Fruit fly (Drosophila melanogaster) whole organism, prepupa: Measurements from ENCODE around the gene RpL24-like.

Source experiments
- CG10631 ChIP-seq: fragments of 200-800 bp; sonication (Bioruptor generic); optimal IDR thresholded peaks from 2 replicates; lab custom pipeline; 2016; ENCODE audit warnings: missing biosample characterization, missing genetic modification characterization
- CG11294 ChIP-seq: fragments of 200-800 bp; sonication (Bioruptor generic); IDR thresholded peaks from 2 replicates; pipeline ENCODE4 v1.3.6; 2022; ENCODE audit warnings: missing biosample characterization, missing genetic modification characterization
- CG11762 ChIP-seq: fragments of 200-800 bp; sonication (Bioruptor generic); optimal IDR thresholded peaks from 3 replicates; lab custom pipeline; 2016; ENCODE audit warnings: missing biosample characterization, missing genetic modification characterization; ENCODE audit not compliant: insufficient read depth
- CG11902 ChIP-seq: fragments of 200-800 bp; sonication (Bioruptor generic); optimal IDR thresholded peaks from 3 replicates; lab custom pipeline; 2016; ENCODE audit warnings: missing biosample characterization, missing genetic modification characterization
- CG15336 ChIP-seq: fragments of 200-800 bp; sonication (Bioruptor generic); IDR thresholded peaks from 2 replicates; pipeline ENCODE4 v1.3.6; 2022; ENCODE audit warnings: missing biosample characterization, missing genetic modification characterization
- CG1621 ChIP-seq: fragments of 200-800 bp; sonication (Bioruptor generic); optimal IDR thresholded peaks from 3 replicates; lab custom pipeline; 2018; ENCODE audit warnings: missing biosample characterization, mild to moderate bottlenecking, missing genetic modification characterization
- CG16779 ChIP-seq: fragments of 200-800 bp; sonication (Bioruptor generic); optimal IDR thresholded peaks from 3 replicates; lab custom pipeline; 2017; ENCODE audit warnings: missing biosample characterization, mild to moderate bottlenecking, missing genetic modification characterization
- CG3032 ChIP-seq: fragments of 200-800 bp; optimal IDR thresholded peaks from 2 replicates; lab custom pipeline; 2019; ENCODE audit warnings: missing biosample characterization, mild to moderate bottlenecking, missing genetic modification characterization, moderate library complexity
- CG31627 ChIP-seq: fragments of 200-800 bp; sonication (Bioruptor generic); optimal IDR thresholded peaks from 3 replicates; lab custom pipeline; 2016; ENCODE audit warnings: missing biosample characterization, missing genetic modification characterization
- CG32006 ChIP-seq: fragments of 200-800 bp; sonication (Bioruptor generic); optimal IDR thresholded peaks from 3 replicates; lab custom pipeline; 2017; ENCODE audit warnings: missing biosample characterization, mild to moderate bottlenecking, missing genetic modification characterization
- CG34406 ChIP-seq: fragments of 200-800 bp; sonication (Bioruptor generic); optimal IDR thresholded peaks from 3 replicates; lab custom pipeline; 2016; ENCODE audit warnings: missing biosample characterization, missing genetic modification characterization
- CG6163 ChIP-seq: fragments of 200-800 bp; sonication (Bioruptor generic); IDR thresholded peaks from 3 replicates; pipeline ENCODE4 v1.3.6; 2022; ENCODE audit warnings: missing biosample characterization, missing genetic modification characterization
- CG6854 ChIP-seq: fragments of 200-800 bp; sonication (Bioruptor generic); optimal IDR thresholded peaks from 2 replicates; lab custom pipeline; 2017; ENCODE audit warnings: missing biosample characterization, mild to moderate bottlenecking, missing genetic modification characterization
- CG8319 ChIP-seq: fragments of 200-800 bp; sonication (Bioruptor generic); optimal IDR thresholded peaks from 3 replicates; lab custom pipeline; 2016; ENCODE audit warnings: missing biosample characterization, missing genetic modification characterization
- CG8632 ChIP-seq: fragments of 200-800 bp; sonication (Bioruptor generic); optimal IDR thresholded peaks from 3 replicates; lab custom pipeline; 2016; ENCODE audit warnings: missing biosample characterization, missing genetic modification characterization
- CG9139 ChIP-seq: fragments of 200-800 bp; sonication (Bioruptor generic); optimal IDR thresholded peaks from 3 replicates; lab custom pipeline; 2017; ENCODE audit warnings: missing biosample characterization, mild to moderate bottlenecking, missing genetic modification characterization
- Eip75B ChIP-seq: fragments of 200-800 bp; sonication (Bioruptor generic); optimal IDR thresholded peaks from 3 replicates; lab custom pipeline; 2016; ENCODE audit warnings: missing biosample characterization, missing genetic modification characterization
- Eip78C ChIP-seq: fragments of 200-800 bp; sonication (Bioruptor generic); peaks from one replicate; lab custom pipeline; 2016; ENCODE audit warnings: missing biosample characterization, missing genetic modification characterization
- Ets21C ChIP-seq: fragments of 200-800 bp; sonication (Bioruptor generic); optimal IDR thresholded peaks from 3 replicates; lab custom pipeline; 2016; ENCODE audit warnings: missing biosample characterization, missing genetic modification characterization
- Ets96B ChIP-seq: fragments of 200-800 bp; optimal IDR thresholded peaks from 2 replicates; lab custom pipeline; 2019; ENCODE audit warnings: missing biosample characterization, mild to moderate bottlenecking, missing genetic modification characterization, moderate library complexity
- Hr39 ChIP-seq: fragments of 200-800 bp; sonication (Bioruptor generic); optimal IDR thresholded peaks from 2 replicates; lab custom pipeline; 2016; ENCODE audit warnings: missing biosample characterization, missing genetic modification characterization
- Hr4 ChIP-seq: fragments of 200-800 bp; sonication (Bioruptor generic); optimal IDR thresholded peaks from 3 replicates; lab custom pipeline; 2016; ENCODE audit warnings: missing biosample characterization, missing genetic modification characterization
- Met ChIP-seq: fragments of 200-800 bp; sonication (Bioruptor generic); optimal IDR thresholded peaks from 3 replicates; lab custom pipeline; 2016; ENCODE audit warnings: missing biosample characterization, missing genetic modification characterization
- Smox ChIP-seq: fragments of 200-800 bp; sonication (Bioruptor generic); optimal IDR thresholded peaks from 3 replicates; lab custom pipeline; 2016; ENCODE audit warnings: missing biosample characterization, missing genetic modification characterization
- Sox102F ChIP-seq: fragments of 200-800 bp; sonication (Bioruptor generic); optimal IDR thresholded peaks from 2 replicates; lab custom pipeline; 2016; ENCODE audit warnings: missing biosample characterization, mild to moderate bottlenecking, missing genetic modification characterization
- Sox14 ChIP-seq: fragments of 200-800 bp; sonication (Bioruptor generic); optimal IDR thresholded peaks from 3 replicates; lab custom pipeline; 2016; ENCODE audit warnings: missing biosample characterization, missing genetic modification characterization
- cyc ChIP-seq: fragments of 200-800 bp; sonication (Bioruptor generic); optimal IDR thresholded peaks from 3 replicates; lab custom pipeline; 2016; ENCODE audit warnings: missing biosample characterization, missing genetic modification characterization
- dac ChIP-seq: fragments of 200-800 bp; sonication (Bioruptor generic); optimal IDR thresholded peaks from 2 replicates; lab custom pipeline; 2017; ENCODE audit warnings: missing biosample characterization, mild to moderate bottlenecking, missing genetic modification characterization
- esn ChIP-seq: fragments of 200-800 bp; sonication (Bioruptor generic); optimal IDR thresholded peaks from 2 replicates; lab custom pipeline; 2016; ENCODE audit warnings: missing biosample characterization, mild to moderate bottlenecking, missing genetic modification characterization, moderate library complexity
- fd85E ChIP-seq: fragments of 200-800 bp; sonication (Bioruptor generic); optimal IDR thresholded peaks from 3 replicates; lab custom pipeline; 2016; ENCODE audit warnings: missing biosample characterization, missing genetic modification characterization
- fkh ChIP-seq: fragments of 200-800 bp; sonication (Bioruptor generic); optimal IDR thresholded peaks from 3 replicates; lab custom pipeline; 2017; ENCODE audit warnings: missing biosample characterization, mild to moderate bottlenecking, missing genetic modification characterization, moderate library complexity
- lz ChIP-seq: fragments of 200-800 bp; sonication (Bioruptor generic); optimal IDR thresholded peaks from 3 replicates; lab custom pipeline; 2016; ENCODE audit warnings: missing biosample characterization, missing genetic modification characterization
- net ChIP-seq: fragments of 200-800 bp; sonication (Bioruptor generic); optimal IDR thresholded peaks from 3 replicates; lab custom pipeline; 2016; ENCODE audit warnings: missing biosample characterization, missing genetic modification characterization
- salr ChIP-seq, 2 experiments: fragments of 200-800 bp; sonication (Bioruptor generic); optimal IDR thresholded peaks; 3 replicates each; lab custom pipeline; 2016 to 2018; ENCODE audit warnings: missing biosample characterization in 2 of 2, missing genetic modification characterization in 2 of 2, mild to moderate bottlenecking in 1 of 2
- svp ChIP-seq: fragments of 200-800 bp; sonication (Bioruptor generic); peaks from one replicate; lab custom pipeline; 2016; ENCODE audit warnings: missing biosample characterization, missing genetic modification characterization

Gene RpL24-like

dm6 chr3R:11441038-11441437 lies 9.7 kb upstream of the RpL24-like start:
- TF ChIP-seq CG10631, result no peak
- TF ChIP-seq CG8632 (GFP tag; lab: Kevin White, UChicago), result no peak
- TF ChIP-seq CG6163 (GFP tag; lab: Robert Waterston, UW), result no peak
- TF ChIP-seq Smox (GFP tag; lab: Kevin White, UChicago), result no peak
- no peak for TF ChIP-seq Hr39 (GFP tag; lab: Kevin White, UChicago)
- no peak for TF ChIP-seq Eip78C
- no peak for TF ChIP-seq dac (GFP tag; lab: Kevin White, UChicago)
- TF ChIP-seq Met (GFP tag; lab: Kevin White, UChicago), result no peak
- no peak for TF ChIP-seq salr (GFP tag; optimal IDR thresholded peaks at IDR 0.05; lab: Kevin White, UChicago)
- no peak for TF ChIP-seq Sox14 (GFP tag; lab: Kevin White, UChicago)
- TF ChIP-seq Sox102F (GFP tag; lab: Kevin White, UChicago), result no peak
- no peak for TF ChIP-seq CG6854 (GFP tag; lab: Kevin White, UChicago)
- TF ChIP-seq CG34406 (GFP tag; lab: Kevin White, UChicago), result no peak
- no peak for TF ChIP-seq CG9139 (GFP tag; lab: Kevin White, UChicago)
- TF ChIP-seq CG11762 (GFP tag; lab: Kevin White, UChicago), result no peak
- no peak for TF ChIP-seq CG32006 (GFP tag; lab: Kevin White, UChicago)
- no peak for TF ChIP-seq svp (GFP tag; lab: Kevin White, UChicago)
- TF ChIP-seq CG1621 (tag; lab: Kevin White, UChicago), result no peak
- TF ChIP-seq CG11294 (GFP tag; lab: Robert Waterston, UW), result no peak

- TF ChIP-seq Hr4 (GFP tag; lab: Kevin White, UChicago) (no peak), fkh (GFP tag; lab: Kevin White, UChicago) (peak; percentile 98)
Measured at dm6 chr3R:11437528-11437927, 6.1 kb upstream of the RpL24-like start, which contains the start of gene CG17230. Gene CG17230 (plus strand): TSS chr3R:11437785.

DNA sequence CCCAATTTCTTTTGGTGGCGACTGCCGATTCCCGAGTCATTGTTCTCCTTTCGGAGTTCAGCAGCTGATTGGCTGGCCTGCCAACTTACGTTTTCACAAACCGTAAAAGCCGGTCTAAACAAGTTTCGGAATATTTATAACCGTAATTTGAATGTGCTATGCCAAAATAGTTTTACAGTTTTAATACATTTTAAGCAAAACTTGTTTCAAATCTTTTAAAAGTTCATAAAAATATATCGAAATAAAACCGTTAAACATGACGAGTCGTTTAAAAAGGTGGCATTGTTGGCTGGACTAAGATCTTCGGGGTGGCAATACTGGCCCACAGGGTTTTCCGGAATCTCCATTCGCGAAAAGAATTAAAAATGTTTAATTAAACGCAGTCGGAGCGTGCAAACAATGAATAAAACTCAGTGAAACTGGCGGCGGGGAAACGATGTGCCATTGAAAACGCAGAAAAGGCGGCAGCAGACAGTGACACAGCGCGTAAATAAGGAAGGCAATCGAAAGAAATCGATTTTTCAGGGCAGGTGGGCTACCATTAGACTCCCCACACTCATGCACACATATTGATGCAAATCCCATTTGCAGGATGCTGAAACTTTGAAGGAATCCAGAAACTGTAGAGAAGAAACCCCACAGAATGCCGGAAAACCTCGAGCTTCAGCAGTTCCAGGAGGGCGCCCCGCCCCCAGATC lies 4.3 kb upstream of the RpL24-like start, which contains the start of the genes Exd2 and CG5281:
Gene Exd2, minus strand, starts transcription at position 167 of the 698 bp plus-strand sequence.
Gene CG5281, plus strand, starts transcription at position 314 of the 698 bp plus-strand sequence.
- TF ChIP-seq Ets21C (GFP tag; lab: Kevin White, UChicago) (no peak), CG31627 (peak; percentile 55), CG16779 (no peak), fd85E (no peak), CG3032 (tag; lab: Kevin White, UChicago) (peak; percentile 20), cyc (peak; percentile 21), CG6163 (GFP tag; lab: Robert Waterston, UW) (0 out of 3 replicates have a peak, but pooled peaks have one; percentile 11), CG15336 (GFP tag; lab: Robert Waterston, UW) (no peak), esn (GFP tag; lab: Kevin White, UChicago) (peak; percentile 62), Eip75B (GFP tag; lab: Kevin White, UChicago) (no peak), CG1621 (tag; lab: Kevin White, UChicago) (peak; percentile 91), Sox14 (GFP tag; lab: Kevin White, UChicago) (peak; percentile 89), CG8319 (no peak), lz (GFP tag; lab: Kevin White, UChicago) (peak; percentile 32)
- TF ChIP-seq, all 60 proteins: peak for 8

dm6 chr3R:11430307-11430706 lies 1.1 kb downstream of the RpL24-like start:
- TF ChIP-seq Eip78C, result no peak
- TF ChIP-seq esn (GFP tag; lab: Kevin White, UChicago), result no peak
- peak; percentile 88 for TF ChIP-seq svp (GFP tag; lab: Kevin White, UChicago)
- TF ChIP-seq net (GFP tag; lab: Kevin White, UChicago), result no peak
- TF ChIP-seq CG11902 (GFP tag; lab: Kevin White, UChicago), result no peak
- TF ChIP-seq Ets96B (tag; lab: Kevin White, UChicago), result no peak
- TF ChIP-seq cyc, result no peak
- TF ChIP-seq Smox (GFP tag; lab: Kevin White, UChicago), result no peak
